Fruit fly (Drosophila melanogaster): Measurements from ENCODE around the gene CG31457.

CG31457 gene

DNA sequence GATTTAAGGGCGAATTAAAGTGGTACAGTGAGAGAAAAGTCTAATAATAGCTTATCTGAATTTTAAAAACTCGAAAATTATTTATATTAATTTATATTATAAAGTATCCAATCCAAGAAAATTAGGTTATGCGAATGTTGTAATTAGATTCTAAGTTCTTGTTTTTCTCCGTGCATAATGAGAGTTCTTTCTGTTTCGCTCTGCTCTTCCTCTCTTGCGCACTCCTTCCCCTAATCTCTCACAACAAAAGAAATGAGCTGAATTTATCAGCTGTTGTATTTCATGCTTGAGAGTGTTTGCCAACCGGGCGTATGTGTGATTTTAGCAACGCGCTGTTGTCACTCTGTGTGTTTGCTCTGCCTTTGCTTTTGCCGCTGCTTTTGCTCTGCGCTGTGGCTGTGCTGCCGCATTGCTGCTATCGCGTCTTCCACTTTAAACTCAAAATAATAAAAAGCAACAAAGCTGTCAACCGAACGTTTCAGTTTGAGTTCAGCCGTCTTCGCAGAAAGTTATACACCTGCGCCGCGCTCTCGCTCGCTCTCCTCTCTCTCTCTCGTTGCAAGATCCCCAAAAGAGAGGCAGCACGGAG is 45.7 kb upstream of the CG31457 start, which contains the start of gene CG46310:
CG46310 (plus strand) TSS at position 481 of the 589 bp plus-strand sequence.
- TF ChIP-seq CG2712 (tag; optimal IDR thresholded peaks at IDR 0.05) (peak; percentile 88), fd3F (GFP tag; optimal IDR thresholded peaks at IDR 0.05) (peak; percentile 40), jing (GFP tag; optimal IDR thresholded peaks at IDR 0.05) (no peak), CG16815 (GFP tag; optimal IDR thresholded peaks at IDR 0.05) (no peak), CG10147 (GFP tag; optimal IDR thresholded peaks at IDR 0.05) (peak; percentile 38), otp (GFP tag; IDR thresholded peaks at IDR 0.05) (no peak), CG4617 (GFP tag; optimal IDR thresholded peaks at IDR 0.05; ENCODE audit: borderline replicate concordance) (no peak), ranshi (GFP tag; IDR thresholded peaks at IDR 0.05) (peak; percentile 86), CG12299 (tag; optimal IDR thresholded peaks at IDR 0.05) (peak; percentile 61), mam (GFP tag; optimal IDR thresholded peaks at IDR 0.05) (peak; percentile 55), luna (GFP tag; optimal IDR thresholded peaks at IDR 0.05) (no peak), Lpt (GFP tag; optimal IDR thresholded peaks at IDR 0.05) (no peak), Sry-β (GFP tag; optimal IDR thresholded peaks at IDR 0.05) (no peak), CG15601 (tag; optimal IDR thresholded peaks at IDR 0.05) (peak; percentile 31), CG10654 (GFP tag; optimal IDR thresholded peaks at IDR 0.05) (peak; percentile 58), CG30020 (tag; optimal IDR thresholded peaks at IDR 0.05) (no peak), tin (GFP tag; optimal IDR thresholded peaks at IDR 0.05) (peak; percentile 45), CG7357 (GFP tag; IDR thresholded peaks at IDR 0.05) (peak; percentile 76), Stat92E (GFP tag; optimal IDR thresholded peaks at IDR 0.05) (no peak), NfI (GFP tag; optimal IDR thresholded peaks at IDR 0.05) (peak; percentile 39), sisA (GFP tag; IDR thresholded peaks at IDR 0.05) (peak; percentile 75), prd (optimal IDR thresholded peaks at IDR 0.05) (no peak), prd (GFP tag; IDR thresholded peaks at IDR 0.05) (peak; percentile 86), crp (GFP tag; optimal IDR thresholded peaks at IDR 0.05) (peak in 1 of 2 experiments; percentile 44), vvl (GFP tag; IDR thresholded peaks at IDR 0.05) (peak; percentile 95), CG18619 (GFP tag; optimal IDR thresholded peaks at IDR 0.05) (peak; percentile 69), Drgx (GFP tag; IDR thresholded peaks at IDR 0.05) (peak; percentile 86), CG17912 (GFP tag; optimal IDR thresholded peaks at IDR 0.05) (no peak), scrt (GFP tag; optimal IDR thresholded peaks at IDR 0.05) (no peak), CG8359 (GFP tag; optimal IDR thresholded peaks at IDR 0.05; ENCODE audit: borderline replicate concordance) (no peak), grau (tag; optimal IDR thresholded peaks at IDR 0.05) (peak; percentile 72), CG12155 (GFP tag; optimal IDR thresholded peaks at IDR 0.05) (peak; percentile 45), HmgZ (tag; optimal IDR thresholded peaks at IDR 0.05) (peak; percentile 39), Dll (GFP tag; IDR thresholded peaks at IDR 0.05; ENCODE audit: partially characterized antibody) (0 out of 4 replicates have a peak, but pooled peaks have one; percentile 32), CG14667 (GFP tag; IDR thresholded peaks at IDR 0.05) (peak; percentile 43; the same call in 1 of the 2 replicates), Dp (GFP tag; optimal IDR thresholded peaks at IDR 0.05) (no peak), CG11560 (tag; IDR thresholded peaks at IDR 0.05) (peak; percentile 67), CG1603 (tag; optimal IDR thresholded peaks at IDR 0.05) (no peak), CG9215 (GFP tag; IDR thresholded peaks at IDR 0.05) (peak; percentile 72), CG11696 (GFP tag; IDR thresholded peaks at IDR 0.05) (peak; percentile 51), sr (GFP tag; IDR thresholded peaks at IDR 0.05) (no peak), cas (GFP tag; IDR thresholded peaks at IDR 0.05) (no peak), CG15269 (tag; optimal IDR thresholded peaks at IDR 0.05) (peak; percentile 61), CG16813 (GFP tag; IDR thresholded peaks at IDR 0.05; ENCODE audit: partially characterized antibody) (no peak), schlank (tag; optimal IDR thresholded peaks at IDR 0.05) (peak; percentile 28), cato (GFP tag; optimal IDR thresholded peaks at IDR 0.05; ENCODE audit: borderline replicate concordance) (no peak), CG4854 (GFP tag; optimal IDR thresholded peaks at IDR 0.05) (no peak), CG31224 (GFP tag; IDR thresholded peaks at IDR 0.05) (peak; percentile 83), hth (optimal IDR thresholded peaks at IDR 0.05) (no peak), CG14860 (GFP tag; IDR thresholded peaks at IDR 0.05; ENCODE audit: partially characterized antibody) (no peak)
